Worm (Caenorhabditis elegans) whole organism, young adult: ENCODE results near the gene F09A5.2.

Source experiments
- B0035.1 ChIP-seq: sonication (generic microtip); optimal IDR thresholded peaks from 2 replicates; lab custom pipeline; 2016; ENCODE audit warnings: missing genetic modification characterization, mild to moderate bottlenecking, missing compliant biosample characterization, missing genotype, missing genetic modification reagents
- B0336.3 ChIP-seq: fragments of 200-800 bp; sonication (Bioruptor generic); IDR thresholded peaks from 2 replicates; pipeline ENCODE4 v1.3.6; 2022; ENCODE audit warnings: missing genetic modification characterization, missing compliant biosample characterization
- D2030.7 ChIP-seq: fragments of 200-800 bp; sonication (Bioruptor generic); IDR thresholded peaks from 2 replicates; pipeline ENCODE4 v1.3.6; 2022; ENCODE audit warnings: missing genetic modification reagents, missing genetic modification characterization, missing compliant biosample characterization
- F10E7.11 ChIP-seq: sonication (generic microtip); optimal IDR thresholded peaks from 2 replicates; lab custom pipeline; 2017; ENCODE audit warnings: mild to moderate bottlenecking, missing genetic modification characterization, moderate library complexity, missing compliant biosample characterization
- F22D6.2 ChIP-seq: sonication (generic microtip); optimal IDR thresholded peaks from 2 replicates; lab custom pipeline; 2016; ENCODE audit warnings: mild to moderate bottlenecking, missing genetic modification characterization, missing compliant biosample characterization
- F33H1.4 ChIP-seq: fragments of 200-800 bp; sonication (Bioruptor generic); IDR thresholded peaks from 2 replicates; pipeline ENCODE4 v1.3.6; 2022; ENCODE audit warnings: missing genetic modification reagents, missing genetic modification characterization, missing compliant biosample characterization
- T07F8.4 ChIP-seq: sonication (generic microtip); optimal IDR thresholded peaks from 2 replicates; lab custom pipeline; 2016; ENCODE audit warnings: mild to moderate bottlenecking, missing genetic modification characterization, moderate library complexity, missing compliant biosample characterization
- Y53G8AR.9 ChIP-seq: fragments of 200-800 bp; sonication (Bioruptor generic); conservative IDR thresholded peaks from 2 replicates; pipeline ENCODE4 v1.3.6; 2022; ENCODE audit warnings: missing genetic modification reagents, missing genetic modification characterization, missing compliant biosample characterization
- Y56A3A.18 ChIP-seq: fragments of 200-800 bp; sonication (Bioruptor generic); IDR thresholded peaks from 2 replicates; pipeline ENCODE4 v1.3.6; 2022; ENCODE audit warnings: missing genetic modification reagents, missing genetic modification characterization, missing compliant biosample characterization
- Y95B8A.8 ChIP-seq: fragments of 200-800 bp; sonication (Bioruptor generic); IDR thresholded peaks from 2 replicates; pipeline ENCODE4 v1.3.6; 2022; ENCODE audit warnings: missing genetic modification reagents, missing genetic modification characterization, missing compliant biosample characterization
- ama-1 ChIP-seq, 3 experiments: fragments of 150-350 bp in 1 of 3; sonication (generic microtip) in 2 of 3; optimal IDR thresholded peaks; 2 replicates each; lab custom pipeline; 2014 to 2018; ENCODE audit warnings: missing biosample characterization in 2 of 3, missing genetic modification characterization in 2 of 3, missing genetic modification reagents in 2 of 3
- aptf-2 ChIP-seq: fragments of 200-800 bp; sonication (Bioruptor generic); conservative IDR thresholded peaks from 2 replicates; pipeline ENCODE4 v1.3.6; 2022; ENCODE audit warnings: missing genetic modification reagents, missing genetic modification characterization, missing compliant biosample characterization
- aptf-3 ChIP-seq: fragments of 200-800 bp; sonication (Bioruptor generic); IDR thresholded peaks from 2 replicates; pipeline ENCODE4 v1.3.6; 2022; ENCODE audit warnings: missing genetic modification characterization, missing compliant biosample characterization
- athp-1 ChIP-seq: sonication (generic microtip); optimal IDR thresholded peaks from 2 replicates; lab custom pipeline; 2017; ENCODE audit warnings: mild to moderate bottlenecking, missing genetic modification characterization, missing compliant biosample characterization
- attf-5 ChIP-seq: fragments of 200-800 bp; sonication (Bioruptor generic); optimal IDR thresholded peaks from 2 replicates; lab custom pipeline; 2018; ENCODE audit warnings: mild to moderate bottlenecking, missing genetic modification characterization, missing compliant biosample characterization
- bed-1 ChIP-seq: fragments of 200-800 bp; sonication (Bioruptor generic); IDR thresholded peaks from 2 replicates; pipeline ENCODE4 v1.3.6; 2022; ENCODE audit warnings: missing genetic modification reagents, missing genetic modification characterization, missing compliant biosample characterization
- ceh-100 ChIP-seq: fragments of 200-800 bp; sonication (Bioruptor generic); IDR thresholded peaks from 2 replicates; pipeline ENCODE4 v1.3.6; 2022; ENCODE audit warnings: missing genetic modification reagents, missing genetic modification characterization, missing compliant biosample characterization
- ceh-27 ChIP-seq: fragments of 200-800 bp; sonication (Bioruptor generic); optimal IDR thresholded peaks from 2 replicates; lab custom pipeline; 2018; ENCODE audit warnings: mild to moderate bottlenecking, missing genetic modification characterization, moderate library complexity, missing compliant biosample characterization
- die-1 ChIP-seq: sonication (generic microtip); optimal IDR thresholded peaks from 2 replicates; lab custom pipeline; 2016; ENCODE audit warnings: missing genotype, mild to moderate bottlenecking, missing genetic modification characterization, missing compliant biosample characterization
- dpff-1 ChIP-seq: sonication (generic microtip); optimal IDR thresholded peaks from 2 replicates; lab custom pipeline; 2017; ENCODE audit warnings: mild to moderate bottlenecking, missing genetic modification characterization, missing compliant biosample characterization
- dpl-1 ChIP-seq: fragments of 150-350 bp; optimal IDR thresholded peaks from 2 replicates; lab custom pipeline; 2014; ENCODE audit warnings: missing biosample characterization, missing genetic modification reagents, missing genetic modification characterization
- efl-1 ChIP-seq: fragments of 150-350 bp; optimal IDR thresholded peaks from 2 replicates; lab custom pipeline; 2014; ENCODE audit warnings: missing biosample characterization, missing genetic modification reagents, missing genetic modification characterization
- ekl-4 ChIP-seq: fragments of 200-800 bp; sonication (Bioruptor generic); IDR thresholded peaks from 2 replicates; pipeline ENCODE4 v1.3.6; 2022; ENCODE audit warnings: missing genetic modification reagents, missing genetic modification characterization, missing compliant biosample characterization
- him-1 ChIP-seq: sonication (generic microtip); optimal IDR thresholded peaks from 2 replicates; lab custom pipeline; 2016; ENCODE audit warnings: missing genotype, missing genetic modification reagents, missing genetic modification characterization, missing compliant biosample characterization
- lin-54 ChIP-seq: fragments of 200-800 bp; sonication (Bioruptor generic); optimal IDR thresholded peaks from 2 replicates; lab custom pipeline; 2018; ENCODE audit warnings: mild to moderate bottlenecking, missing genetic modification characterization, missing compliant biosample characterization
- madf-3 ChIP-seq: fragments of 200-800 bp; sonication (Bioruptor generic); IDR thresholded peaks from 2 replicates; pipeline ENCODE4 v1.3.6; 2022; ENCODE audit warnings: missing genetic modification reagents, missing genetic modification characterization, missing compliant biosample characterization
- mcd-1 ChIP-seq: fragments of 200-800 bp; sonication (Bioruptor generic); IDR thresholded peaks from 2 replicates; pipeline ENCODE4 v1.3.6; 2022; ENCODE audit warnings: missing genetic modification reagents, missing genetic modification characterization, missing compliant biosample characterization
- mel-28 ChIP-seq: sonication (generic microtip); optimal IDR thresholded peaks from 2 replicates; lab custom pipeline; 2016; ENCODE audit warnings: borderline replicate concordance, mild to moderate bottlenecking, missing genetic modification characterization, missing compliant biosample characterization
- mxl-1 ChIP-seq: sonication (generic microtip); optimal IDR thresholded peaks from 2 replicates; lab custom pipeline; 2016; ENCODE audit warnings: missing genetic modification characterization, missing compliant biosample characterization
- nfya-1 ChIP-seq: sonication (generic microtip); optimal IDR thresholded peaks from 2 replicates; lab custom pipeline; 2017; ENCODE audit warnings: antibody characterized with exemption, missing compliant biosample characterization, missing genetic modification characterization, borderline replicate concordance; ENCODE audit not compliant: insufficient read depth
- nhr-120 ChIP-seq: fragments of 200-800 bp; sonication (Bioruptor generic); IDR thresholded peaks from 2 replicates; pipeline ENCODE4 v1.3.6; 2022; ENCODE audit warnings: missing genetic modification characterization, missing compliant biosample characterization
- nhr-80 ChIP-seq: sonication (generic microtip); optimal IDR thresholded peaks from 2 replicates; lab custom pipeline; 2016; ENCODE audit warnings: missing genetic modification characterization, missing compliant biosample characterization
- pbrm-1 ChIP-seq: fragments of 200-800 bp; sonication (Bioruptor generic); IDR thresholded peaks from 2 replicates; pipeline ENCODE4 v1.3.6; 2022; ENCODE audit warnings: missing genetic modification reagents, missing genetic modification characterization, missing compliant biosample characterization
- pha-4 ChIP-seq: fragments of 150-350 bp; sonication (generic microtip); optimal IDR thresholded peaks from 2 replicates; lab custom pipeline; 2014; ENCODE audit warnings: missing biosample characterization, missing genetic modification reagents, missing genetic modification characterization
- rec-8 ChIP-seq, 2 experiments: sonication (generic microtip); optimal IDR thresholded peaks; 2 replicates each; lab custom pipeline; 2016; ENCODE audit warnings: mild to moderate bottlenecking in 2 of 2, missing genetic modification characterization in 2 of 2, missing genetic modification reagents in 2 of 2, missing genotype in 2 of 2, missing biosample characterization in 1 of 2, missing compliant biosample characterization in 1 of 2, moderate library complexity in 1 of 2
- sdz-38 ChIP-seq: sonication (generic microtip); optimal IDR thresholded peaks from 2 replicates; lab custom pipeline; 2016; ENCODE audit warnings: missing genotype, missing genetic modification characterization, missing compliant biosample characterization
- snpc-1.1 ChIP-seq: sonication (generic microtip); optimal IDR thresholded peaks from 2 replicates; lab custom pipeline; 2017; ENCODE audit warnings: missing genetic modification characterization, mild to moderate bottlenecking, missing compliant biosample characterization, antibody characterized with exemption, moderate library complexity, missing genotype, missing genetic modification reagents; ENCODE audit not compliant: insufficient read depth
- snpc-1.3 ChIP-seq: sonication (generic microtip); optimal IDR thresholded peaks from 2 replicates; lab custom pipeline; 2017; ENCODE audit warnings: missing genetic modification characterization, mild to moderate bottlenecking, missing compliant biosample characterization, antibody characterized with exemption, moderate library complexity, missing genotype, missing genetic modification reagents; ENCODE audit not compliant: insufficient read depth
- somi-1 ChIP-seq: fragments of 200-800 bp; sonication (Bioruptor generic); optimal IDR thresholded peaks from 2 replicates; lab custom pipeline; 2018; ENCODE audit warnings: mild to moderate bottlenecking, missing genetic modification characterization, missing compliant biosample characterization
- tbp1 ChIP-seq: fragments of 200-800 bp; sonication (Bioruptor generic); optimal IDR thresholded peaks from 2 replicates; lab custom pipeline; 2018; ENCODE audit warnings: mild to moderate bottlenecking, missing genetic modification characterization, missing compliant biosample characterization
- tbx-9 ChIP-seq: sonication (generic microtip); optimal IDR thresholded peaks from 2 replicates; lab custom pipeline; 2016; ENCODE audit warnings: borderline replicate concordance, missing genetic modification characterization, inconsistent platforms, missing compliant biosample characterization
- xnd-1 ChIP-seq: sonication (generic microtip); optimal IDR thresholded peaks from 2 replicates; lab custom pipeline; 2016; ENCODE audit warnings: missing genotype, missing genetic modification reagents, missing genetic modification characterization, missing compliant biosample characterization
- ztf-26 ChIP-seq: sonication (generic microtip); optimal IDR thresholded peaks from 2 replicates; lab custom pipeline; 2017; ENCODE audit warnings: missing genetic modification characterization, missing compliant biosample characterization
- ztf-6 ChIP-seq: fragments of 200-800 bp; sonication (Bioruptor generic); IDR thresholded peaks from 2 replicates; pipeline ENCODE4 v1.3.6; 2022; ENCODE audit warnings: missing genetic modification reagents, missing genetic modification characterization, missing compliant biosample characterization

F09A5.2 gene

DNA sequence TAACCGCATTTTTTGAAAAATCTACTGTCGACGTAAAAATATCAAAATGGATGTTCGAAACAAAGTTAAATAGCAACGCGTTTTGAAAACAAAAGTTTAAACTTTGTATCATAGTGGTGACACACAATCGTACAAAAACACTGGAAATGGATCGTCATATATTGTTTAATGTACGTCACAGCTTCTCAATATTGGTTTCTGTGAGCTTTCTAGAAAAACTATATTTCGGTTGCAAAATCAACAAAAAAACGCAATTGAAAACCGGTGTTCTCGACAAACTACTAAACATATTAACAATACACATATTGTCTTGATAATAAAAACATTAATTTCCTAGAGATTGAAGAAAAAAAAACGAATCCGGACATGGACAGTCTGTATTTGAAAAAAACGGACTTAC lies 34.5 kb upstream of the F09A5.2 start, which contains the start of gene R03G8.6:
R03G8.6 (minus strand) TSS at position 101 of the 400 bp plus-strand sequence.
- TF ChIP-seq nhr-120 (GFP tag; lab: Robert Waterston, UW), result no peak
- TF ChIP-seq rec-8 (tag; optimal IDR thresholded peaks at IDR 0.05; lab: Kevin White, UChicago), result no peak
- no peak for TF ChIP-seq mxl-1 (tag; lab: Kevin White, UChicago)

- TF ChIP-seq T07F8.4 (tag; lab: Kevin White, UChicago), result no peak
- no peak for TF ChIP-seq xnd-1 (tag; lab: Kevin White, UChicago)
- TF ChIP-seq bed-1 (GFP tag; lab: Robert Waterston, UW), result no peak
- no peak for TF ChIP-seq snpc-1.3 (tag; lab: Kevin White, UChicago)
- no peak for TF ChIP-seq aptf-2 (GFP tag; lab: Robert Waterston, UW)
- TF ChIP-seq sdz-38 (tag; lab: Kevin White, UChicago), result no peak
- no peak for TF ChIP-seq athp-1 (tag; lab: Kevin White, UChicago)
- TF ChIP-seq aptf-3, result no peak
- no peak for TF ChIP-seq nhr-80 (tag; lab: Kevin White, UChicago)
- no peak for TF ChIP-seq ztf-26 (tag; lab: Kevin White, UChicago)
Measured at ce11 chrX:13102838-13103237, 32.1 kb upstream of the F09A5.2 start.

ce11 chrX:13104966-13105365 lies 29.9 kb upstream of the F09A5.2 start, which contains the start of gene F17H10.1:
Gene F17H10.1, plus strand, starts transcription at chrX:13105241.
- no peak for TF ChIP-seq F10E7.11 (tag; lab: Kevin White, UChicago)
- peak; percentile 66 for TF ChIP-seq die-1
- no peak for TF ChIP-seq Y56A3A.18 (GFP tag; lab: Robert Waterston, UW)
- peak; percentile 31 for TF ChIP-seq attf-5 (GFP tag; lab: Kevin White, UChicago)
- TF ChIP-seq Y53G8AR.9 (GFP tag; lab: Robert Waterston, UW), result no peak; the same call in 1 of the 2 replicates
- peak; percentile 39 for TF ChIP-seq lin-54 (GFP tag; lab: Kevin White, UChicago)
- no peak for TF ChIP-seq ceh-100
- TF ChIP-seq efl-1 (GFP tag; lab: Kevin White, UChicago), result no peak
- no peak for TF ChIP-seq nfya-1 (tag; lab: Kevin White, UChicago)
- no peak for TF ChIP-seq mel-28 (tag; lab: Kevin White, UChicago)
- TF ChIP-seq F22D6.2 (tag; lab: Kevin White, UChicago), result peak; percentile 80
- no peak for TF ChIP-seq tbx-9 (tag; lab: Kevin White, UChicago)
- TF ChIP-seq ekl-4 (GFP tag; lab: Robert Waterston, UW), result peak; percentile 54
- peak; percentile 61 for TF ChIP-seq mcd-1 (GFP tag; lab: Robert Waterston, UW)
- TF ChIP-seq aptf-2 (GFP tag; lab: Robert Waterston, UW), result no peak
- no peak for TF ChIP-seq dpl-1 (GFP tag; lab: Kevin White, UChicago)
- TF ChIP-seq pbrm-1, result 0 out of 2 replicates have a peak, but pooled peaks have one; percentile 49
- no peak for TF ChIP-seq mxl-1 (tag; lab: Kevin White, UChicago)
- no peak for TF ChIP-seq nhr-120 (GFP tag; lab: Robert Waterston, UW)
- no peak for TF ChIP-seq bed-1 (GFP tag; lab: Robert Waterston, UW)
- no peak for TF ChIP-seq D2030.7 (GFP tag; lab: Robert Waterston, UW)
- 0 out of 2 replicates have a peak, but pooled peaks have one; percentile 21 for TF ChIP-seq ztf-6 (GFP tag; lab: Robert Waterston, UW)
- no peak for TF ChIP-seq pha-4 (tag; lab: Kevin White, UChicago)
- TF ChIP-seq B0336.3, result peak; percentile 83
- peak; percentile 94 for TF ChIP-seq somi-1 (GFP tag; lab: Kevin White, UChicago)
- TF ChIP-seq ceh-27, result peak; percentile 68
- no peak for TF ChIP-seq dpff-1 (tag; lab: Kevin White, UChicago)
- no peak for TF ChIP-seq F33H1.4 (GFP tag; lab: Robert Waterston, UW)
- peak; percentile 36 for TF ChIP-seq ama-1 (optimal IDR thresholded peaks at IDR 0.05; lab: Kevin White, UChicago)
- TF ChIP-seq ama-1 (GFP tag; optimal IDR thresholded peaks at IDR 0.05; lab: Kevin White, UChicago), result no peak
- peak; percentile 64 for TF ChIP-seq B0035.1 (tag; lab: Kevin White, UChicago)
- TF ChIP-seq snpc-1.1 (tag; lab: Kevin White, UChicago), result no peak
- 0 out of 2 replicates have a peak, but pooled peaks have one; percentile 37 for TF ChIP-seq Y95B8A.8 (GFP tag; lab: Robert Waterston, UW)
- TF ChIP-seq madf-3 (GFP tag; lab: Robert Waterston, UW), result no peak
- no peak for TF ChIP-seq him-1 (tag; lab: Kevin White, UChicago)
- peak; percentile 66 for TF ChIP-seq tbp1 (GFP tag; lab: Kevin White, UChicago)
